Fruit fly (Drosophila melanogaster) whole organism, embryonic: ENCODE data around the gene Art9.

Source experiments
- Atf6 ChIP-seq: fragments of 200-800 bp; sonication (Bioruptor generic); IDR thresholded peaks from 2 replicates; pipeline ENCODE4 v1.3.6; 2022; ENCODE audit warnings: missing biosample characterization, missing genetic modification characterization
- CG10543 ChIP-seq: fragments of 200-800 bp; sonication (Bioruptor generic); optimal IDR thresholded peaks from 3 replicates; lab custom pipeline; 2017; ENCODE audit warnings: missing biosample characterization, mild to moderate bottlenecking, missing genetic modification characterization, moderate library complexity
- CG11247 ChIP-seq: fragments of 200-800 bp; sonication (Bioruptor generic); IDR thresholded peaks from 2 replicates; pipeline ENCODE4 v1.3.6; 2022; ENCODE audit warnings: missing biosample characterization, missing genetic modification characterization
- CG12659 ChIP-seq: fragments of 200-800 bp; sonication (Bioruptor generic); optimal IDR thresholded peaks from 3 replicates; lab custom pipeline; 2017; ENCODE audit warnings: mild to moderate bottlenecking, missing biosample characterization, missing genetic modification reagents, missing genetic modification characterization
- CG15011 ChIP-seq: fragments of 200-800 bp; sonication (Bioruptor generic); optimal IDR thresholded peaks from 3 replicates; lab custom pipeline; 2018; ENCODE audit warnings: missing biosample characterization, mild to moderate bottlenecking, missing genetic modification characterization
- CG16815 ChIP-seq: fragments of 200-800 bp; sonication (Bioruptor generic); optimal IDR thresholded peaks from 3 replicates; lab custom pipeline; 2017; ENCODE audit warnings: missing biosample characterization, mild to moderate bottlenecking, missing genetic modification characterization
- CG17612 ChIP-seq: fragments of 200-800 bp; sonication (Bioruptor generic); IDR thresholded peaks from 2 replicates; pipeline ENCODE4 v1.3.6; 2022; ENCODE audit warnings: missing biosample characterization, missing genetic modification characterization
- CG18011 ChIP-seq: fragments of 200-800 bp; sonication (Bioruptor generic); optimal IDR thresholded peaks from 2 replicates; lab custom pipeline; 2017; ENCODE audit warnings: missing biosample characterization, missing genetic modification characterization, mild to moderate bottlenecking, moderate library complexity, missing genotype
- CG1832 ChIP-seq: fragments of 200-800 bp; sonication (Bioruptor generic); optimal IDR thresholded peaks from 2 replicates; lab custom pipeline; 2017; ENCODE audit warnings: missing biosample characterization, mild to moderate bottlenecking, missing genetic modification characterization, inconsistent platforms
- CG2199 ChIP-seq: fragments of 200-800 bp; sonication (Bioruptor generic); IDR thresholded peaks from 3 replicates; pipeline ENCODE4 v1.3.6; 2022; ENCODE audit warnings: missing biosample characterization, missing genetic modification characterization
- CG32767 ChIP-seq: fragments of 200-800 bp; sonication (Bioruptor generic); IDR thresholded peaks from 2 replicates; pipeline ENCODE4 v1.3.6; 2022; ENCODE audit warnings: missing biosample characterization, missing genetic modification characterization
- CG5180 ChIP-seq: fragments of 200-800 bp; sonication (Bioruptor generic); optimal IDR thresholded peaks from 3 replicates; lab custom pipeline; 2017; ENCODE audit warnings: missing biosample characterization, missing genetic modification characterization, mild to moderate bottlenecking, moderate library complexity, missing genetic modification reagents
- CG6272 ChIP-seq: fragments of 200-800 bp; sonication (Bioruptor generic); IDR thresholded peaks from 2 replicates; pipeline ENCODE4 v1.3.6; 2022; ENCODE audit warnings: missing biosample characterization, missing genetic modification characterization
- Dfd ChIP-seq, 2 experiments: fragments of >200 bp; optimal IDR thresholded peaks; 2 replicates each; lab custom pipeline; 2017; ENCODE audit warnings: missing biosample characterization in 2 of 2, missing genetic modification characterization in 2 of 2
- Dll ChIP-seq: fragments of 200-800 bp; sonication (Bioruptor generic); IDR thresholded peaks from 4 replicates; pipeline ENCODE4 v1.3.6; 2022; ENCODE audit warnings: missing biosample characterization, missing genetic modification characterization; ENCODE audit not compliant: partially characterized antibody
- HmgZ ChIP-seq: fragments of 200-800 bp; sonication (Bioruptor generic); optimal IDR thresholded peaks from 2 replicates; lab custom pipeline; 2018; ENCODE audit warnings: missing biosample characterization, mild to moderate bottlenecking, missing genetic modification characterization
- Hmr ChIP-seq: fragments of 200-800 bp; sonication (Bioruptor generic); optimal IDR thresholded peaks from 3 replicates; lab custom pipeline; 2017; ENCODE audit warnings: mild to moderate bottlenecking, missing biosample characterization, missing genetic modification reagents, missing genetic modification characterization
- Lpt ChIP-seq: fragments of >200 bp; optimal IDR thresholded peaks from 2 replicates; lab custom pipeline; 2018; ENCODE audit warnings: missing biosample characterization, missing genetic modification characterization
- Mad ChIP-seq: fragments of 200-800 bp; sonication (Bioruptor generic); optimal IDR thresholded peaks from 2 replicates; lab custom pipeline; 2016; ENCODE audit warnings: missing biosample characterization, missing genetic modification characterization
- Meics ChIP-seq: fragments of 200-800 bp; sonication (Bioruptor generic); optimal IDR thresholded peaks from 2 replicates; lab custom pipeline; 2017; ENCODE audit warnings: missing biosample characterization, mild to moderate bottlenecking, missing genetic modification characterization
- Myb ChIP-seq: fragments of 200-800 bp; sonication (Bioruptor generic); optimal IDR thresholded peaks from 2 replicates; lab custom pipeline; 2016; ENCODE audit warnings: missing biosample characterization, missing genetic modification characterization
- Rx ChIP-seq: fragments of 200-800 bp; sonication (Bioruptor generic); IDR thresholded peaks from 2 replicates; pipeline ENCODE4 v1.3.6; 2022; ENCODE audit warnings: missing biosample characterization, missing genetic modification characterization
- Scr ChIP-seq: fragments of 200-800 bp; sonication (Bioruptor generic); IDR thresholded peaks from 2 replicates; pipeline ENCODE4 v1.3.6; 2022; ENCODE audit warnings: missing biosample characterization, missing genetic modification characterization; ENCODE audit not compliant: partially characterized antibody
- Sin3A ChIP-seq: fragments of >200 bp; optimal IDR thresholded peaks from 2 replicates; lab custom pipeline; 2018
- Spps ChIP-seq: fragments of 200-800 bp; sonication (Bioruptor generic); optimal IDR thresholded peaks from 2 replicates; lab custom pipeline; 2018; ENCODE audit warnings: missing biosample characterization, mild to moderate bottlenecking, missing genetic modification characterization
- YL-1 ChIP-seq: fragments of 200-800 bp; sonication (Bioruptor generic); optimal IDR thresholded peaks from 3 replicates; lab custom pipeline; 2017; ENCODE audit warnings: missing biosample characterization, mild to moderate bottlenecking, missing genetic modification characterization
- al ChIP-seq: fragments of 200-800 bp; sonication (Bioruptor generic); IDR thresholded peaks from 2 replicates; pipeline ENCODE4 v1.3.6; 2022; ENCODE audit warnings: missing biosample characterization, missing genetic modification characterization
- bbx ChIP-seq: fragments of 200-800 bp; sonication (Bioruptor generic); IDR thresholded peaks from 2 replicates; pipeline ENCODE4 v1.3.6; 2022; ENCODE audit warnings: missing biosample characterization, missing genetic modification characterization; ENCODE audit not compliant: partially characterized antibody
- croc ChIP-seq: fragments of 200-800 bp; sonication (Bioruptor generic); conservative IDR thresholded peaks from 3 replicates; pipeline ENCODE4 v1.3.6; 2022; ENCODE audit warnings: missing biosample characterization, missing genetic modification characterization
- dmrt11E ChIP-seq: fragments of 200-800 bp; sonication (Bioruptor generic); optimal IDR thresholded peaks from 3 replicates; lab custom pipeline; 2018; ENCODE audit warnings: missing biosample characterization, mild to moderate bottlenecking, missing genetic modification characterization, moderate library complexity
- esg ChIP-seq: fragments of 200-800 bp; sonication (Bioruptor generic); conservative IDR thresholded peaks from 2 replicates; pipeline ENCODE4 v1.3.6; 2022; ENCODE audit warnings: missing biosample characterization, missing genetic modification characterization
- ewg ChIP-seq: fragments of 200-800 bp; sonication (Bioruptor generic); optimal IDR thresholded peaks from 3 replicates; lab custom pipeline; 2017; ENCODE audit warnings: mild to moderate bottlenecking, missing biosample characterization, missing genetic modification reagents, missing genetic modification characterization
- gcm2 ChIP-seq: fragments of 200-800 bp; sonication (Bioruptor generic); optimal IDR thresholded peaks from 2 replicates; lab custom pipeline; 2016; ENCODE audit warnings: missing biosample characterization, missing genetic modification characterization
- hbn ChIP-seq: fragments of 200-800 bp; sonication (Bioruptor generic); IDR thresholded peaks from 2 replicates; pipeline ENCODE4 v1.3.6; 2022; ENCODE audit warnings: missing biosample characterization, missing genetic modification characterization; ENCODE audit not compliant: partially characterized antibody
- insv ChIP-seq, 2 experiments: fragments of 200-800 bp; sonication (Bioruptor generic); optimal IDR thresholded peaks; 3 replicates each; lab custom pipeline; 2016 to 2018; ENCODE audit warnings: missing biosample characterization in 2 of 2, missing genetic modification characterization in 2 of 2
- inv ChIP-seq: fragments of 200-800 bp; sonication (Bioruptor generic); IDR thresholded peaks from 2 replicates; pipeline ENCODE4 v1.3.6; 2022; ENCODE audit warnings: missing biosample characterization, missing genetic modification characterization; ENCODE audit not compliant: partially characterized antibody
- jigr1 ChIP-seq: fragments of 200-800 bp; sonication (Bioruptor generic); IDR thresholded peaks from 3 replicates; pipeline ENCODE4 v1.3.6; 2022; ENCODE audit warnings: missing biosample characterization, missing genetic modification characterization
- klu ChIP-seq: fragments of 200-800 bp; sonication (Bioruptor generic); IDR thresholded peaks from 2 replicates; pipeline ENCODE4 v1.3.6; 2022; ENCODE audit warnings: missing biosample characterization, missing genetic modification characterization
- maf-S ChIP-seq: fragments of 200-800 bp; sonication (Bioruptor generic); optimal IDR thresholded peaks from 2 replicates; lab custom pipeline; 2016; ENCODE audit warnings: missing biosample characterization, missing genetic modification characterization
- nau ChIP-seq: fragments of 200-800 bp; sonication (Bioruptor generic); optimal IDR thresholded peaks from 3 replicates; lab custom pipeline; 2017; ENCODE audit warnings: missing biosample characterization, mild to moderate bottlenecking, missing genetic modification characterization, missing genetic modification reagents
- pan ChIP-seq, 4 experiments: fragments of >200 bp in 3 of 4; fragments of 200-800 bp in 1 of 4; sonication (Bioruptor generic) in 1 of 4; optimal IDR thresholded peaks in 3 of 4; IDR thresholded peaks in 1 of 4; 2 replicates each; pipeline versions ENCODE4 v1.3.6 to Lab custom; 2017 to 2022; ENCODE audit warnings: missing biosample characterization in 2 of 4, missing genetic modification characterization in 2 of 4, mixed read lengths in 1 of 4
- ranshi ChIP-seq: fragments of 200-800 bp; sonication (Bioruptor generic); IDR thresholded peaks from 2 replicates; pipeline ENCODE4 v1.3.6; 2022; ENCODE audit warnings: missing biosample characterization, missing genetic modification characterization
- rib ChIP-seq: fragments of 200-800 bp; sonication (Bioruptor generic); IDR thresholded peaks from 2 replicates; pipeline ENCODE4 v1.3.6; 2022; ENCODE audit warnings: missing biosample characterization, missing genetic modification characterization
- ro ChIP-seq: fragments of 200-800 bp; sonication (Bioruptor generic); IDR thresholded peaks from 2 replicates; pipeline ENCODE4 v1.3.6; 2022; ENCODE audit warnings: missing biosample characterization, missing genetic modification characterization
- sima ChIP-seq: fragments of 200-800 bp; sonication (Bioruptor generic); optimal IDR thresholded peaks from 2 replicates; lab custom pipeline; 2016; ENCODE audit warnings: missing biosample characterization, missing genetic modification characterization
- sisA ChIP-seq: fragments of 200-800 bp; sonication (Bioruptor generic); IDR thresholded peaks from 2 replicates; pipeline ENCODE4 v1.3.6; 2022; ENCODE audit warnings: missing biosample characterization, missing genetic modification characterization
- trh ChIP-seq: fragments of 200-800 bp; sonication (Bioruptor generic); optimal IDR thresholded peaks from 2 replicates; lab custom pipeline; 2016; ENCODE audit warnings: missing biosample characterization, missing genetic modification characterization
- vfl ChIP-seq: fragments of 200-800 bp; sonication (Bioruptor generic); optimal IDR thresholded peaks from 2 replicates; lab custom pipeline; 2016; ENCODE audit warnings: missing biosample characterization, missing genetic modification characterization
- zen ChIP-seq: fragments of 200-800 bp; sonication (Bioruptor generic); optimal IDR thresholded peaks from 3 replicates; lab custom pipeline; 2018; ENCODE audit warnings: missing biosample characterization, mild to moderate bottlenecking, missing genetic modification characterization, moderate library complexity

The Art9 gene

DNA sequence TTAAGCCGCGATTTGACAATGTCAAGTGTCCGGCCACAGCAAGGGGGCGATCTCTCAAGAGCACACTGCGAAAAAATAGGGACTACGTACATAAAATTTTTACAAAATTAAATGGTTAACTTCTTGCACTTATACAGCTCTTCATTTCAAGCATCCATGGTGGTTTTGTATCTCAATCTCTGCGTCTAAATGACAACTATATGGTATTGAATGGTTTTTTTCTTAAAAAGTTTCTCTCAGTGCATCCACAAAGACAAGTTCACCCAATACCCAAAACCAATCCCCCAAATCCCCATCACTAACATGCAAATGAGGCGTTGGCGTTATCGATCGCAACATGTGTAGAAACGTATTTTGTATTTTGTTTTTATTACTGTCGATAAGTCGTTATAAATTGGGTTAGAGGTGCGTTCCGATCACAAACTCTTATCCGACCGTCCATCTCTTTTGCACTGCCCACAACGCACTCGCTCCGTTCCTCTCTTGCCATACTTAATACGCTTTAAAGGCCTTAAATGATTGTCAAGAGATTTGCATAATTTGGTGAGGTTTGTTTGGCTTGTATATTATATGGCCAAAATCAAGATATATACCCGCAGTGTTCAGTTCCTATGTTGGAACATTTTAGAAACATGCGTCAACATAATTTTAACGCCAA, 28.4 kb downstream of the Art9 start (continued):
- peak; percentile 68 for TF ChIP-seq dmrt11E
- TF ChIP-seq Scr (GFP tag; lab: Robert Waterston, UW) = no peak
- peak; percentile 32 for TF ChIP-seq Mad (GFP tag; lab: Kevin White, UChicago)
- TF ChIP-seq HmgZ (tag; lab: Kevin White, UChicago) = peak; percentile 6
- peak; percentile 85 for TF ChIP-seq rib (GFP tag; lab: Robert Waterston, UW)
- peak; percentile 57; the same call in 2 of the 3 replicates for TF ChIP-seq croc
- peak; percentile 70 for TF ChIP-seq esg (GFP tag; lab: Robert Waterston, UW)
- peak; percentile 44; the same call in 1 of the 2 replicates for TF ChIP-seq CG6272 (GFP tag; lab: Robert Waterston, UW)
- TF ChIP-seq pan (optimal IDR thresholded peaks at IDR 0.05; lab: Kevin White, UChicago) = no peak
- peak in 1 of 2 experiments; percentile 88 for TF ChIP-seq pan (GFP tag; optimal IDR thresholded peaks at IDR 0.05 in 1 of 2, IDR thresholded peaks at IDR 0.05 in 1 of 2)
- TF ChIP-seq klu (GFP tag; lab: Robert Waterston, UW) = peak; percentile 55
- peak; percentile 64 for TF ChIP-seq Hmr (GFP tag; lab: Kevin White, UChicago)
- TF ChIP-seq CG12659 (GFP tag; lab: Kevin White, UChicago) = peak; percentile 55
- no peak for TF ChIP-seq hbn (GFP tag; lab: Robert Waterston, UW)
- TF ChIP-seq ewg = peak; percentile 52
- no peak for TF ChIP-seq inv (GFP tag; lab: Robert Waterston, UW)
- TF ChIP-seq ro (GFP tag; lab: Robert Waterston, UW) = no peak; the same call in 1 of the 2 replicates
- no peak for TF ChIP-seq YL-1 (GFP tag; lab: Kevin White, UChicago)
- no peak for TF ChIP-seq Dfd (GFP tag; optimal IDR thresholded peaks at IDR 0.05; lab: Kevin White, UChicago)
- TF ChIP-seq Rx (GFP tag; lab: Robert Waterston, UW) = peak; percentile 76
- TF ChIP-seq Atf6 = peak; percentile 70; the same call in 1 of the 2 replicates
- TF ChIP-seq maf-S (GFP tag; lab: Kevin White, UChicago) = peak; percentile 74
- TF ChIP-seq CG10543 (GFP tag; lab: Kevin White, UChicago) = peak; percentile 25
- TF ChIP-seq CG18011 (GFP tag; lab: Kevin White, UChicago) = peak; percentile 19
- TF ChIP-seq sisA (GFP tag; lab: Robert Waterston, UW) = peak; percentile 79
- peak; percentile 67 for TF ChIP-seq ranshi
- peak; percentile 56 for TF ChIP-seq CG5180 (GFP tag; lab: Kevin White, UChicago)
- TF ChIP-seq bbx = no peak
- no peak; the same call in 2 of the 3 replicates for TF ChIP-seq jigr1 (GFP tag; lab: Robert Waterston, UW)
- 0 out of 2 replicates have a peak, but pooled peaks have one; percentile 52 for TF ChIP-seq CG17612 (GFP tag; lab: Robert Waterston, UW)
- TF ChIP-seq zen = peak; percentile 72
- TF ChIP-seq CG32767 (GFP tag; lab: Robert Waterston, UW) = peak; percentile 55; the same call in 1 of the 2 replicates
- no peak for TF ChIP-seq CG2199
- TF ChIP-seq Meics = peak; percentile 80
- peak; percentile 75 for TF ChIP-seq CG11247 (GFP tag; lab: Robert Waterston, UW)
- no peak for TF ChIP-seq Sin3A (lab: Kevin White, UChicago)
- no peak for TF ChIP-seq insv (GFP tag; optimal IDR thresholded peaks at IDR 0.05; lab: Kevin White, UChicago)
- TF ChIP-seq gcm2 (GFP tag; lab: Kevin White, UChicago) = peak; percentile 25
- TF ChIP-seq Myb (GFP tag; lab: Kevin White, UChicago) = peak; percentile 35
- TF ChIP-seq vfl (GFP tag; lab: Kevin White, UChicago) = peak; percentile 37
- TF ChIP-seq sima (GFP tag; lab: Kevin White, UChicago) = peak; percentile 54
- peak; percentile 51 for TF ChIP-seq CG15011 (GFP tag; lab: Kevin White, UChicago)
- peak; percentile 52 for TF ChIP-seq Spps (tag; lab: Kevin White, UChicago)
- no peak for TF ChIP-seq Dll
- peak; percentile 70 for TF ChIP-seq nau (GFP tag; lab: Kevin White, UChicago)
- TF ChIP-seq CG16815 = peak; percentile 27
- TF ChIP-seq al (GFP tag; lab: Robert Waterston, UW) = peak; percentile 85
- TF ChIP-seq trh (GFP tag; lab: Kevin White, UChicago) = peak; percentile 33
- no peak for TF ChIP-seq CG1832 (GFP tag; lab: Kevin White, UChicago)
- TF ChIP-seq Lpt (GFP tag; lab: Kevin White, UChicago) = no peak
